Worm (Caenorhabditis elegans): ENCODE data around the gene hpo-31.

Gene hpo-31

ce11 chrV:13808462-13808867, 14.4 kb upstream of the hpo-31 start:
- TF ChIP-seq unc-62 (GFP tag; optimal IDR thresholded peaks at IDR 0.05), result no peak

- no peak for TF ChIP-seq unc-62 (GFP tag; optimal IDR thresholded peaks at IDR 0.05)
Measured at ce11 chrV:13812330-13812729, 10.5 kb upstream of the hpo-31 start.

ce11 chrV:13812931-13813330, 9.9 kb upstream of the hpo-31 start, which contains the start of gene ceh-24:
ceh-24 (plus strand) TSS chrV:13813231.
- no peak for TF ChIP-seq unc-62 (GFP tag; optimal IDR thresholded peaks at IDR 0.05)

- no peak for TF ChIP-seq unc-62 (GFP tag; optimal IDR thresholded peaks at IDR 0.05)
Measured at ce11 chrV:13816877-13817276, 6.0 kb upstream of the hpo-31 start, which contains the start of gene F55B12.2. F55B12.2 (minus strand) TSS chrV:13816977.

- TF ChIP-seq unc-62 (GFP tag; optimal IDR thresholded peaks at IDR 0.05), result no peak
Measured at ce11 chrV:13818824-13819408, 3.9 kb upstream of the hpo-31 start, which contains the start of gene sel-10. sel-10 (plus strand) TSS chrV:13819361.

- TF ChIP-seq unc-62 (GFP tag; optimal IDR thresholded peaks at IDR 0.05), result no peak
Measured at ce11 chrV:13827920-13828319, 5.1 kb downstream of the hpo-31 start, which contains the start of gene nrf-5. nrf-5 (plus strand) TSS chrV:13828267.

- no peak for TF ChIP-seq unc-62 (GFP tag; optimal IDR thresholded peaks at IDR 0.05)
Measured at ce11 chrV:13830813-13831212, 8.0 kb downstream of the hpo-31 start, which contains the start of gene str-165. str-165 (plus strand) TSS chrV:13831113.

- TF ChIP-seq unc-62 (GFP tag; optimal IDR thresholded peaks at IDR 0.05), result no peak
Measured at ce11 chrV:13833951-13834350, 11.1 kb downstream of the hpo-31 start, which contains the start of gene srx-129. srx-129 (plus strand) TSS chrV:13834251.

- TF ChIP-seq unc-62 (GFP tag; optimal IDR thresholded peaks at IDR 0.05), result no peak
Measured at ce11 chrV:13837173-13837572, 14.3 kb downstream of the hpo-31 start, which contains the start of gene srx-128. srx-128 (plus strand) TSS chrV:13837473.

- TF ChIP-seq unc-62 (GFP tag; optimal IDR thresholded peaks at IDR 0.05), result no peak
Measured at ce11 chrV:13839433-13839832, 16.6 kb downstream of the hpo-31 start, which contains the start of gene F55B12.10. F55B12.10 (plus strand) TSS chrV:13839733.

- no peak for TF ChIP-seq unc-62 (GFP tag; optimal IDR thresholded peaks at IDR 0.05)
Measured at ce11 chrV:13840909-13841308, 18.1 kb downstream of the hpo-31 start, which contains the start of gene srx-17. srx-17 (plus strand) TSS chrV:13841209.

- TF ChIP-seq unc-62 (GFP tag; optimal IDR thresholded peaks at IDR 0.05), result no peak
Measured at ce11 chrV:13843147-13843546, 20.3 kb downstream of the hpo-31 start, which contains the start of gene srx-130. srx-130 (plus strand) TSS chrV:13843447.

ce11 chrV:13845136-13845535, 22.3 kb downstream of the hpo-31 start, which contains the start of gene srx-131:
srx-131 (plus strand) TSS chrV:13845436.
- no peak for TF ChIP-seq unc-62 (GFP tag; optimal IDR thresholded peaks at IDR 0.05)

- no peak for TF ChIP-seq unc-62 (GFP tag; optimal IDR thresholded peaks at IDR 0.05)
Measured at ce11 chrV:13848379-13848778, 25.5 kb downstream of the hpo-31 start, which contains the start of gene srx-133. srx-133 (plus strand) TSS chrV:13848679.

- TF ChIP-seq unc-62 (GFP tag; optimal IDR thresholded peaks at IDR 0.05), result no peak
Measured at ce11 chrV:13850170-13850569, 27.3 kb downstream of the hpo-31 start, which contains the start of gene hpx-2. hpx-2 (plus strand) TSS chrV:13850470.

- TF ChIP-seq unc-62 (GFP tag; optimal IDR thresholded peaks at IDR 0.05), result no peak
Measured at ce11 chrV:13854306-13854705, 31.5 kb downstream of the hpo-31 start, which contains the start of gene ttr-21. ttr-21 (minus strand) TSS chrV:13854405.

- TF ChIP-seq unc-62 (GFP tag; optimal IDR thresholded peaks at IDR 0.05), result no peak
Measured at ce11 chrV:13856376-13856775, 33.5 kb downstream of the hpo-31 start, which contains the start of gene srx-134. srx-134 (minus strand) TSS chrV:13856476.
